Worm (Caenorhabditis elegans) whole organism, L1 larva: ENCODE measurements around the gene F09E5.12.
A peak's percentile ranks its signal among the peaks of the same experiment; 100 is the strongest.

Experiments
- C04F5.9 ChIP-seq: sonication (generic microtip); optimal IDR thresholded peaks from 2 replicates; lab custom pipeline; 2016; ENCODE audit warnings: missing genetic modification characterization, missing compliant biosample characterization
- C16A3.4 ChIP-seq: fragments of 150-350 bp; optimal IDR thresholded peaks from 2 replicates; lab custom pipeline; 2014; ENCODE audit warnings: missing biosample characterization, missing genetic modification characterization
- Y116A8C.19 ChIP-seq: sonication (generic microtip); optimal IDR thresholded peaks from 2 replicates; lab custom pipeline; 2016; ENCODE audit warnings: missing compliant biosample characterization, missing genetic modification characterization, borderline replicate concordance
- ama-1 ChIP-seq: fragments of 150-350 bp; optimal IDR thresholded peaks from 2 replicates; lab custom pipeline; 2014
- blmp-1 ChIP-seq: fragments of 150-350 bp; optimal IDR thresholded peaks from 2 replicates; lab custom pipeline; 2014; ENCODE audit warnings: missing biosample characterization, missing genetic modification characterization
- ceh-82 ChIP-seq, 3 experiments: fragments of 150-350 bp in 1 of 3; sonication (generic microtip) in 2 of 3; optimal IDR thresholded peaks; 2 replicates each; lab custom pipeline; 2014 to 2017; ENCODE audit warnings: missing biosample characterization in 3 of 3, missing genetic modification characterization in 3 of 3
- ceh-88 ChIP-seq: fragments of 200-800 bp; sonication (Bioruptor generic); IDR thresholded peaks from 2 replicates; pipeline ENCODE4 v1.3.6; 2022; ENCODE audit warnings: missing genetic modification characterization, missing compliant biosample characterization
- ceh-90 ChIP-seq: sonication (generic microtip); optimal IDR thresholded peaks from 2 replicates; lab custom pipeline; 2016; ENCODE audit warnings: missing genetic modification characterization, missing compliant biosample characterization
- dpl-1 ChIP-seq, 3 experiments: fragments of 150-350 bp in 2 of 3; sonication (generic microtip) in 1 of 3; optimal IDR thresholded peaks; 2 replicates each; lab custom pipeline; 2014 to 2017; ENCODE audit warnings: missing biosample characterization in 3 of 3, missing genetic modification characterization in 3 of 3, missing genetic modification reagents in 3 of 3
- dsc-1 ChIP-seq: sonication (generic microtip); optimal IDR thresholded peaks from 2 replicates; lab custom pipeline; 2016; ENCODE audit warnings: mild to moderate bottlenecking, missing genetic modification characterization, missing compliant biosample characterization
- efl-1 ChIP-seq, 4 experiments: fragments of 150-350 bp; optimal IDR thresholded peaks in 3 of 4; peaks in 1 of 4; 1 replicate in 1 of 4; 2 replicates in 3 of 4; lab custom pipeline; 2014; ENCODE audit warnings: missing biosample characterization in 2 of 4, missing genetic modification characterization in 2 of 4, missing genetic modification reagents in 2 of 4
- efl-3 ChIP-seq: fragments of 200-800 bp; sonication (Bioruptor generic); optimal IDR thresholded peaks from 2 replicates; lab custom pipeline; 2018; ENCODE audit warnings: mild to moderate bottlenecking, missing genetic modification characterization, missing compliant biosample characterization
- egl-13 ChIP-seq: sonication (generic microtip); optimal IDR thresholded peaks from 2 replicates; lab custom pipeline; 2016; ENCODE audit warnings: missing genotype, missing genetic modification reagents, missing genetic modification characterization, missing compliant biosample characterization
- elt-2 ChIP-seq: sonication (generic microtip); optimal IDR thresholded peaks from 2 replicates; lab custom pipeline; 2016; ENCODE audit warnings: missing genetic modification characterization, mild to moderate bottlenecking, inconsistent platforms, missing compliant biosample characterization, missing genetic modification reagents
- fkh-10 ChIP-seq: sonication (generic microtip); optimal IDR thresholded peaks from 2 replicates; lab custom pipeline; 2017; ENCODE audit warnings: missing biosample characterization, missing genetic modification reagents, missing genetic modification characterization
- fkh-8 ChIP-seq: sonication (generic microtip); optimal IDR thresholded peaks from 2 replicates; lab custom pipeline; 2016; ENCODE audit warnings: mild to moderate bottlenecking, missing genetic modification characterization, missing compliant biosample characterization
- fos-1 ChIP-seq: fragments of 150-350 bp; optimal IDR thresholded peaks from 2 replicates; lab custom pipeline; 2014; ENCODE audit warnings: missing biosample characterization, missing genetic modification characterization
- grh-1 ChIP-seq: fragments of 200-800 bp; sonication (Bioruptor generic); IDR thresholded peaks from 2 replicates; pipeline ENCODE4 v1.3.6; 2022; ENCODE audit warnings: missing genetic modification reagents, missing genetic modification characterization, missing compliant biosample characterization
- hlh-17 ChIP-seq: fragments of 200-800 bp; sonication (Bioruptor generic); optimal IDR thresholded peaks from 2 replicates; lab custom pipeline; 2018; ENCODE audit warnings: missing genetic modification characterization, mild to moderate bottlenecking, missing compliant biosample characterization, moderate library complexity, borderline replicate concordance
- hpl-2 ChIP-seq: fragments of 150-350 bp; optimal IDR thresholded peaks from 2 replicates; lab custom pipeline; 2014; ENCODE audit warnings: missing biosample characterization, missing genetic modification reagents, missing genetic modification characterization
- irx-1 ChIP-seq: sonication (generic microtip); optimal IDR thresholded peaks from 2 replicates; lab custom pipeline; 2016; ENCODE audit warnings: missing genetic modification characterization, missing compliant biosample characterization
- isw-1 ChIP-seq: fragments of 200-800 bp; sonication (Bioruptor generic); IDR thresholded peaks from 2 replicates; pipeline ENCODE4 v1.3.6; 2022; ENCODE audit warnings: missing genetic modification characterization, missing compliant biosample characterization
- jun-1 ChIP-seq: fragments of 150-350 bp; optimal IDR thresholded peaks from 2 replicates; lab custom pipeline; 2014; ENCODE audit warnings: missing biosample characterization, missing genetic modification reagents, missing genetic modification characterization
- lin-14 ChIP-seq: fragments of 200-800 bp; sonication (Bioruptor generic); optimal IDR thresholded peaks from 2 replicates; lab custom pipeline; 2018; ENCODE audit warnings: mild to moderate bottlenecking, missing genetic modification characterization, moderate library complexity, missing compliant biosample characterization
- lin-15B ChIP-seq: fragments of 150-350 bp; sonication (generic microtip); optimal IDR thresholded peaks from 3 replicates; lab custom pipeline; 2014; ENCODE audit warnings: missing biosample characterization, missing genetic modification characterization
- lin-39 ChIP-seq: fragments of 150-350 bp; optimal IDR thresholded peaks from 2 replicates; lab custom pipeline; 2014; ENCODE audit warnings: missing biosample characterization, missing genetic modification reagents, missing genetic modification characterization
- lir-3 ChIP-seq: sonication (generic microtip); optimal IDR thresholded peaks from 2 replicates; lab custom pipeline; 2016; ENCODE audit warnings: mild to moderate bottlenecking, missing genetic modification characterization, moderate library complexity, missing compliant biosample characterization; ENCODE audit not compliant: poor library complexity
- lsy-2 ChIP-seq, 2 experiments: fragments of 150-350 bp; optimal IDR thresholded peaks; 2 replicates each; lab custom pipeline; 2014; ENCODE audit warnings: missing biosample characterization in 2 of 2, missing genetic modification characterization in 2 of 2
- mab-9 ChIP-seq: fragments of 200-800 bp; sonication (Bioruptor generic); IDR thresholded peaks from 2 replicates; pipeline ENCODE4 v1.3.6; 2022; ENCODE audit warnings: missing genetic modification reagents, missing genetic modification characterization, missing compliant biosample characterization
- mep-1 ChIP-seq: fragments of 150-350 bp; optimal IDR thresholded peaks from 2 replicates; lab custom pipeline; 2014; ENCODE audit warnings: missing biosample characterization, missing genetic modification characterization
- nhr-12 ChIP-seq: sonication (generic microtip); optimal IDR thresholded peaks from 2 replicates; lab custom pipeline; 2017; ENCODE audit warnings: missing biosample characterization, missing genetic modification characterization
- nhr-20 ChIP-seq: sonication (generic microtip); optimal IDR thresholded peaks from 2 replicates; lab custom pipeline; 2016; ENCODE audit warnings: mild to moderate bottlenecking, missing genetic modification characterization, missing compliant biosample characterization
- nhr-237 ChIP-seq: fragments of 150-350 bp; optimal IDR thresholded peaks from 2 replicates; lab custom pipeline; 2014; ENCODE audit warnings: missing biosample characterization, missing genetic modification characterization
- nhr-28 ChIP-seq: fragments of 150-350 bp; optimal IDR thresholded peaks from 2 replicates; lab custom pipeline; 2014; ENCODE audit warnings: missing biosample characterization, missing genetic modification characterization
- nhr-47 ChIP-seq: sonication (generic microtip); optimal IDR thresholded peaks from 2 replicates; lab custom pipeline; 2016; ENCODE audit warnings: mild to moderate bottlenecking, missing genetic modification characterization, moderate library complexity, missing compliant biosample characterization
- nhr-71 ChIP-seq: sonication (generic microtip); optimal IDR thresholded peaks from 2 replicates; lab custom pipeline; 2016; ENCODE audit warnings: mild to moderate bottlenecking, missing genetic modification characterization, moderate library complexity, missing compliant biosample characterization
- nhr-76 ChIP-seq: sonication (generic microtip); optimal IDR thresholded peaks from 2 replicates; lab custom pipeline; 2017; ENCODE audit warnings: missing biosample characterization, missing genetic modification characterization
- nhr-77 ChIP-seq: fragments of 150-350 bp; optimal IDR thresholded peaks from 2 replicates; lab custom pipeline; 2014; ENCODE audit warnings: missing biosample characterization, missing genetic modification characterization
- nhr-90 ChIP-seq: sonication (generic microtip); optimal IDR thresholded peaks from 2 replicates; lab custom pipeline; 2016; ENCODE audit warnings: mild to moderate bottlenecking, missing genetic modification characterization, missing compliant biosample characterization; ENCODE audit not compliant: poor library complexity
- pax-3 ChIP-seq: fragments of 200-800 bp; sonication (Bioruptor generic); optimal IDR thresholded peaks from 2 replicates; lab custom pipeline; 2018; ENCODE audit warnings: mild to moderate bottlenecking, missing genetic modification characterization, moderate library complexity, missing compliant biosample characterization
- skn-1 ChIP-seq: fragments of 150-350 bp; optimal IDR thresholded peaks from 2 replicates; lab custom pipeline; 2014; ENCODE audit warnings: missing biosample characterization, missing genetic modification characterization
- snu-23 ChIP-seq: sonication (generic microtip); optimal IDR thresholded peaks from 2 replicates; lab custom pipeline; 2016; ENCODE audit warnings: missing genetic modification characterization, missing compliant biosample characterization
- sup-37 ChIP-seq: fragments of 200-800 bp; sonication (Bioruptor generic); optimal IDR thresholded peaks from 2 replicates; lab custom pipeline; 2018; ENCODE audit warnings: mild to moderate bottlenecking, missing genetic modification characterization, missing compliant biosample characterization
- unc-130 ChIP-seq: fragments of 150-350 bp; optimal IDR thresholded peaks from 2 replicates; lab custom pipeline; 2017; ENCODE audit warnings: missing biosample characterization, missing genetic modification characterization, inconsistent platforms
- unc-86 ChIP-seq: sonication (generic microtip); optimal IDR thresholded peaks from 2 replicates; lab custom pipeline; 2016; ENCODE audit warnings: missing genetic modification characterization, missing compliant biosample characterization
- ztf-11 ChIP-seq, 2 experiments: sonication (generic microtip); optimal IDR thresholded peaks; 2 replicates each; lab custom pipeline; 2016 to 2017; ENCODE audit warnings: missing genetic modification characterization in 2 of 2, missing biosample characterization in 1 of 2, missing compliant biosample characterization in 1 of 2
- ztf-4 ChIP-seq: fragments of 150-350 bp; optimal IDR thresholded peaks from 2 replicates; lab custom pipeline; 2014; ENCODE audit warnings: missing biosample characterization, missing genetic modification characterization

Gene F09E5.12

DNA sequence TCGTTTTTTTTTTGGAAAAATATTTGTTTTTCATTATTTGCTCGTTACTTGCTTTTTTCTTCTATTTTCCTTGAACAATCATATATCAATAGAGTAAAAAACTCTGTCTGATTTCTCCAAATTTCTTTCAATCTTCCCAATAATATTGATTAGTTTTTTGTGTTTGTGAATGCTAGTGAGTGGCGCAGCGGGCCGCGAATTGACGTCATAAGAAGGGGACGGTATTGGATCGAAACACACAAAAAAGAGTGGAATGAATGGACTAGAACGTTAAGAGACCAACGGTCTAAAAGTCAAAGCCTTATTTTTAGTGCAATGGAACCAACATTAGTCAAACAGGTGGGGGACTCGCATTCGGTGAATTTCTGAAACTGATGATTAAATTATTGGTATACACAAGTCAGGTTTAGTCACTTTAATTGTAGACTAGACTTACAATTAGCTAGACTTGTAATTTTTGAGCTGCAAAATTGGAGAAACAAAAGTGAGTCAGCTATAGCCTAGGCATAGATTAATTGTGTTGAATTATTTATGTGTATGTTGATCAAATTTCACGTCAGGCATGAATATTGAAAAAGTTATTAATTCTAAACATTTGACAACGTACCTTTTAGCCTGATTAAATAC lies 38.8 kb downstream of the F09E5.12 start:
- peak; percentile 10 for TF ChIP-seq nhr-77
- TF ChIP-seq fkh-8 (tag; lab: Kevin White, UChicago) = peak; percentile 23
- TF ChIP-seq egl-13 (tag; lab: Kevin White, UChicago) = no peak
- peak; percentile 15 for TF ChIP-seq nhr-47 (tag; lab: Kevin White, UChicago)
- peak; percentile 61 for TF ChIP-seq blmp-1 (tag; lab: Kevin White, UChicago)
- TF ChIP-seq nhr-71 = peak; percentile 29
- TF ChIP-seq C16A3.4 = no peak
- peak; percentile 14 for TF ChIP-seq lin-14 (GFP tag; lab: Kevin White, UChicago)
- no peak for TF ChIP-seq nhr-12 (tag; lab: Kevin White, UChicago)
- peak; percentile 36 for TF ChIP-seq mep-1 (tag; lab: Kevin White, UChicago)
- TF ChIP-seq fos-1 (tag; lab: Kevin White, UChicago) = peak; percentile 3
- no peak for TF ChIP-seq fkh-10 (GFP tag; lab: Kevin White, UChicago)

DNA sequence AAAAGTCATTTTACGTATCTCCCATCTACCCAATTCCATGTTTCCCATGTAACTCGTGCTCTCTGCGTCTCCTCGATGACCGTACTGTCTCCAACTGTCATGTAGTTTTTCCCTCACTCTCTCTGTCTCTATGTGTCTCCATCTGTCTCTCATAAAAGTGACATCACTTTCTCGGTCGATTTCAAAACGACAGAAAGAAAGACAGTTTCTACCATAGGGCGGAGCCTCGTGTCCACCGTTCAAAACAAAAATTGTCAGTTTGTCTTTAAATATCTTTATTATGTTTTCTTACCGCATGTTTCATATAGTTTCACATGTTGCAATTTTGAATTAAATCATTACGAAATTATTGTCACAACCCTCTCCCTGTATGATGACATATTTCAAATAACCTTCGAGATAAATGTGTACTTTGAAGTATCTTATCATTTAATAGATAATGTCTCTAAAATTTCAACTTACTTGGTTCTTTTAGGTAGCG lies 40.3 kb downstream of the F09E5.12 start:
- TF ChIP-seq fos-1 (tag; lab: Kevin White, UChicago) (peak; percentile 82), C04F5.9 (peak; percentile 36), C16A3.4 (peak; percentile 79), efl-1 (optimal IDR thresholded peaks at IDR 0.05; lab: Kevin White, UChicago) (peak; percentile 77 to 81), efl-1 (GFP tag; optimal IDR thresholded peaks at IDR 0.05 in 1 of 2; lab: Kevin White, UChicago) (peak; percentile 44 to 95), hpl-2 (no peak), hlh-17 (no peak), nhr-76 (tag; lab: Kevin White, UChicago) (no peak), pax-3 (tag; lab: Kevin White, UChicago) (peak; percentile 56), jun-1 (tag; lab: Kevin White, UChicago) (peak; percentile 83), dpl-1 (GFP tag; optimal IDR thresholded peaks at IDR 0.05; lab: Kevin White, UChicago) (peak; percentile 49 to 59 (median 51)), lsy-2 (tag; optimal IDR thresholded peaks at IDR 0.05; lab: Kevin White, UChicago) (peak; percentile 75 to 87), ama-1 (lab: Kevin White, UChicago) (peak; percentile 39), nhr-90 (peak; percentile 85), snu-23 (GFP tag; lab: Kevin White, UChicago) (peak; percentile 92), nhr-20 (tag; lab: Kevin White, UChicago) (peak; percentile 95), lin-15B (tag; lab: Kevin White, UChicago) (no peak), unc-130 (no peak), ztf-11 (tag; optimal IDR thresholded peaks at IDR 0.05; lab: Kevin White, UChicago) (peak in 1 of 2 experiments; percentile 9), irx-1 (tag; lab: Kevin White, UChicago) (peak; percentile 79), nhr-77 (peak; percentile 89), nhr-47 (tag; lab: Kevin White, UChicago) (peak; percentile 83), Y116A8C.19 (tag; lab: Kevin White, UChicago) (no peak), lin-14 (GFP tag; lab: Kevin White, UChicago) (peak; percentile 94), ceh-90 (tag; lab: Kevin White, UChicago) (no peak), blmp-1 (tag; lab: Kevin White, UChicago) (peak; percentile 94), mep-1 (tag; lab: Kevin White, UChicago) (peak; percentile 85), ztf-4 (tag; lab: Kevin White, UChicago) (peak; percentile 53), sup-37 (GFP tag; lab: Kevin White, UChicago) (peak; percentile 15), fkh-8 (tag; lab: Kevin White, UChicago) (peak; percentile 49), ceh-82 (tag; optimal IDR thresholded peaks at IDR 0.05; lab: Kevin White, UChicago) (peak in 2 of 3 experiments; percentile 40 to 55), efl-3 (no peak), ceh-88 (GFP tag; lab: Robert Waterston, UW) (0 out of 2 replicates have a peak, but pooled peaks have one; percentile 16), isw-1 (peak; percentile 36; the same call in 1 of the 2 replicates), nhr-28 (tag; lab: Kevin White, UChicago) (no peak), mab-9 (GFP tag; lab: Robert Waterston, UW) (peak; percentile 49; the same call in 1 of the 2 replicates), dsc-1 (tag; lab: Kevin White, UChicago) (peak; percentile 86), unc-86 (tag; lab: Kevin White, UChicago) (peak; percentile 57), skn-1 (tag; lab: Kevin White, UChicago) (peak; percentile 78), nhr-237 (peak; percentile 75), lin-39 (tag; lab: Kevin White, UChicago) (peak; percentile 22), grh-1 (GFP tag; lab: Robert Waterston, UW) (peak; percentile 79), elt-2 (tag; lab: Kevin White, UChicago) (peak; percentile 89), lir-3 (tag; lab: Kevin White, UChicago) (peak; percentile 41)
